Worm (Caenorhabditis elegans) whole organism, midembryonic: Measurements from ENCODE around the gene Y73B6BL.44.
A peak's percentile ranks its signal among the peaks of the same experiment; 100 is the strongest.

Experiments
- T22C8.4 ChIP-seq: fragments of 200-800 bp; sonication (Bioruptor generic); IDR thresholded peaks from 2 replicates; pipeline ENCODE4 v1.3.6; 2022; ENCODE audit warnings: missing genetic modification characterization, missing compliant biosample characterization
- cog-1 ChIP-seq: sonication (generic microtip); optimal IDR thresholded peaks from 2 replicates; lab custom pipeline; 2016; ENCODE audit warnings: missing genetic modification characterization, missing compliant biosample characterization
- flt-1 ChIP-seq: fragments of 200-800 bp; sonication (Bioruptor generic); IDR thresholded peaks from 2 replicates; pipeline ENCODE4 v1.3.6; 2022; ENCODE audit warnings: missing genetic modification characterization, missing compliant biosample characterization
- klf-2 ChIP-seq: fragments of 200-800 bp; sonication (Bioruptor generic); conservative IDR thresholded peaks from 2 replicates; pipeline ENCODE4 v1.3.6; 2022; ENCODE audit warnings: missing genetic modification reagents, missing genetic modification characterization, missing compliant biosample characterization
- med-1 ChIP-seq: sonication (generic microtip); optimal IDR thresholded peaks from 2 replicates; lab custom pipeline; 2017; ENCODE audit warnings: missing genetic modification characterization, mild to moderate bottlenecking, missing compliant biosample characterization, antibody characterized with exemption, missing genetic modification reagents; ENCODE audit not compliant: insufficient read depth
- ref-1 ChIP-seq: fragments of 200-800 bp; sonication (Bioruptor generic); conservative IDR thresholded peaks from 2 replicates; pipeline ENCODE4 v1.3.6; 2022; ENCODE audit warnings: missing genetic modification reagents, missing genetic modification characterization, missing compliant biosample characterization
- tab-1 ChIP-seq: fragments of 200-800 bp; sonication (Bioruptor generic); IDR thresholded peaks from 2 replicates; pipeline ENCODE4 v1.3.6; 2022; ENCODE audit warnings: missing genetic modification characterization, missing compliant biosample characterization
- ztf-23 ChIP-seq: fragments of 200-800 bp; sonication (Bioruptor generic); IDR thresholded peaks from 2 replicates; pipeline ENCODE4 v1.3.6; 2022; ENCODE audit warnings: missing genetic modification reagents, missing genetic modification characterization, missing compliant biosample characterization
- ztf-29 ChIP-seq: fragments of 200-800 bp; sonication (Bioruptor generic); IDR thresholded peaks from 2 replicates; pipeline ENCODE4 v1.3.6; 2022; ENCODE audit warnings: missing genetic modification reagents, missing genetic modification characterization, missing compliant biosample characterization

Y73B6BL.44 gene

ce11 chrIV:6491915-6492314, 1.5 kb upstream of the Y73B6BL.44 start:
- no peak for TF ChIP-seq klf-2 (GFP tag; lab: Robert Waterston, UW)
- TF ChIP-seq cog-1 (tag; lab: Kevin White, UChicago) = no peak
- TF ChIP-seq ref-1 (GFP tag; lab: Robert Waterston, UW) = no peak
- TF ChIP-seq ztf-29 (GFP tag; lab: Robert Waterston, UW) = no peak
- no peak for TF ChIP-seq flt-1
- TF ChIP-seq med-1 (GFP tag; lab: Kevin White, UChicago) = no peak
- no peak for TF ChIP-seq T22C8.4 (GFP tag; lab: Robert Waterston, UW)

DNA sequence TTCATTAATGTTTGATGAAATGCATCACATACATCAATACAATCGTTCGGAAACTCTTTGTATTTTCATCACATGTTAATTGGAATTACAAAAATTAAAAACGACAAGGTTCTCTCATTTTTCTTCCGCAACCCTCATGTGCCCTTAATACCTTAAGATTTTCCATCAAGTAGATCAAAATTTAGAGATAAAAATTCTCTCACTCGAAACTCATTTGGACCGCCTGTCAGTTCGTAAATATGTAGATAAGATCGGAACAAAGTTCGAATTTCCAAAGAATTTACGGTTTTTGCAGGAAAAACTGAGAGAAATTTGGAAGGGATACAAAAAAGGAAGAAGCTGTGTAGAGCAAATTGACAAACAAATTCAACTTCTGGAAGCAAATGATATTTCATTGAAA, 2.7 kb downstream of the Y73B6BL.44 start:
- TF ChIP-seq T22C8.4 (GFP tag; lab: Robert Waterston, UW) = no peak
- TF ChIP-seq tab-1 (GFP tag; lab: Robert Waterston, UW) = no peak
- TF ChIP-seq klf-2 (GFP tag; lab: Robert Waterston, UW) = no peak
- TF ChIP-seq med-1 (GFP tag; lab: Kevin White, UChicago) = no peak
- no peak for TF ChIP-seq ref-1 (GFP tag; lab: Robert Waterston, UW)

DNA sequence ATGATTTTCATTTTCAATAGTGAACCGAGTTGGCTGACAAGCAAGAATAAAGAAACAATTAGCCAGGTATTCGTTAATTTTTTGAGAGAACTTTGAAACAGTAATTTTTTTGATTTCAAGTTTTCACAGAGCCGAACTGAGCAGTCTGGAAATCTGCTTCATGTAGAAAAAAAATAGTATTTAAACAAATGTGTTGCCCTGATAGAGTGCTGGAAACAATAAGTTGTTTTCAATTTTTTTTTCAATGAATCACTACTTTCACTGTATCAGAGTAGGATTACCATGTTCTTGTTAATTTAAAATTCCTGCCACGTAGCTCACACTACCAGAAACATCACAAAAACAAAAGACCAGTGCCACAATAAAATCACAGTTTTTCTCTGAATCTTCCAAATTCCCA, 7.0 kb downstream of the Y73B6BL.44 start:
- TF ChIP-seq tab-1 (GFP tag; lab: Robert Waterston, UW) (no peak), ztf-29 (GFP tag; lab: Robert Waterston, UW) (no peak), med-1 (GFP tag; lab: Kevin White, UChicago) (no peak), klf-2 (GFP tag; lab: Robert Waterston, UW) (no peak), flt-1 (no peak), ztf-23 (no peak)

ce11 chrIV:6500843-6501242, 7.4 kb downstream of the Y73B6BL.44 start:
- TF ChIP-seq cog-1 (tag; lab: Kevin White, UChicago) (peak; percentile 9), T22C8.4 (GFP tag; lab: Robert Waterston, UW) (no peak), tab-1 (GFP tag; lab: Robert Waterston, UW) (no peak)

DNA sequence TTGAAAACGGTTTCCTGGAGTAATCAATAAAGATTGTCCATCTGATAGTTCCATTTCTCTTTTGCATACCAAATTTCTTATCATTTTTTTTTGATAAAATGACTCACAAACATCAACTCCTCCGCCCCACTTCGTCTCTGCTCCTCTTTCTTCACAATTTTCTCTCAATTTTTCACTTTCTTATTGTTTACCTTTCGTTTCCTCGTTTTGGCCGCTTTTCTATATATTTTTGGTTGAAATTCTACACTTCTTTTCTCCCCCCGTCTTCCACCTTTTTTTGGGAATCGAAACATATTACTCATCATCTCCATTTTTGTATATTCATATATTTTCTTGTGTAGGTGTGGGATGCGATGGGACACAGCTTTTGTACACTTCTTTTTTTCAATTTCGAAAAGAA, 9.3 kb downstream of the Y73B6BL.44 start:
- TF ChIP-seq ztf-23 (no peak), T22C8.4 (GFP tag; lab: Robert Waterston, UW) (no peak), ztf-29 (GFP tag; lab: Robert Waterston, UW) (no peak), med-1 (GFP tag; lab: Kevin White, UChicago) (no peak), ref-1 (GFP tag; lab: Robert Waterston, UW) (no peak), klf-2 (GFP tag; lab: Robert Waterston, UW) (no peak), cog-1 (tag; lab: Kevin White, UChicago) (no peak)

DNA sequence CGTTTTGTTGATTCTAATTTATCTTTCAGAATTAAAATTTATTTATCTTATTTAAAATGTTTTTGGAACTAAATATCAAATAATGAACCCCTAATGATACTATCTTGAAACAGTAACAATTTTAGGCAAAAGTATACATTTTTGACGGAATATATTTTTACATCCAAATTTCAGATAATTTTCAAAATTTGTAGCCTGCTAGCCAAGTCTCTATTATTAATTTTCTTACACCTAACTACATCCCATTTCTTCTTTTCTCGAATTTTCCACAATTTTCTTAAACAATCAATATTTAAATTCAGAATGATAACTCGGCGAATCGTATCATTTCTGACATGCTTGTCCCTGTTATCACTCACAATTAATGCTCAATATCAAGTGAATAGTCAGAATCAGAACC, 13.0 kb downstream of the Y73B6BL.44 start, which contains the start of gene pqn-89:
Gene pqn-89 (plus strand): TSS at position 301 of the 400 bp plus-strand sequence.
- TF ChIP-seq ztf-23 = no peak
- no peak for TF ChIP-seq klf-2 (GFP tag; lab: Robert Waterston, UW)
- no peak for TF ChIP-seq ref-1 (GFP tag; lab: Robert Waterston, UW)
- TF ChIP-seq flt-1 = no peak
- TF ChIP-seq T22C8.4 (GFP tag; lab: Robert Waterston, UW) = no peak
- TF ChIP-seq tab-1 (GFP tag; lab: Robert Waterston, UW) = no peak
- TF ChIP-seq cog-1 (tag; lab: Kevin White, UChicago) = no peak
- TF ChIP-seq ztf-29 (GFP tag; lab: Robert Waterston, UW) = no peak
- TF ChIP-seq med-1 (GFP tag; lab: Kevin White, UChicago) = no peak

DNA sequence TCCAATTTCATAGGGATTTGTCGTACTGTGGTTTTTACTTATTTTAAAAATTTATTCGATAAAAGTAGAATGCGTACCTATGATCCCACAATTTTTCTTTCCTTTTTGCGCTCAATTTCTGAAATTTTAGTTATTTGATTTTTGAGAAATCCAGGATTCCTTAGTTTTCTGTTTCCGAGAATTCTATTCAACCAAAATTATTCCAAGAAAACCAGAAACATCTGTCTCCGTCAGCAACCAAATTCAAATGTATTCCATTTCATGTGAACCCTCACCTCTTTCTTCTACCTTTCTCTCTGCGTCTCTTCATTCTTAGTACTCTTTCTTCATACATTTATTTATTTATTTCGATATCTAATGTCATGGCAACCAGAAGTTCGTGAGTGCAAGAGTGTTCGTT, 18.4 kb downstream of the Y73B6BL.44 start:
- TF ChIP-seq ztf-23 = no peak
- TF ChIP-seq cog-1 (tag; lab: Kevin White, UChicago) = no peak
- no peak for TF ChIP-seq tab-1 (GFP tag; lab: Robert Waterston, UW)
- TF ChIP-seq med-1 (GFP tag; lab: Kevin White, UChicago) = no peak
- TF ChIP-seq ztf-29 (GFP tag; lab: Robert Waterston, UW) = no peak
- no peak for TF ChIP-seq klf-2 (GFP tag; lab: Robert Waterston, UW)
- TF ChIP-seq ref-1 (GFP tag; lab: Robert Waterston, UW) = no peak
- no peak for TF ChIP-seq T22C8.4 (GFP tag; lab: Robert Waterston, UW)
- no peak for TF ChIP-seq flt-1

ce11 chrIV:6514700-6515099, 21.3 kb downstream of the Y73B6BL.44 start:
- no peak for TF ChIP-seq cog-1 (tag; lab: Kevin White, UChicago)
- TF ChIP-seq ztf-29 (GFP tag; lab: Robert Waterston, UW) = no peak
- no peak for TF ChIP-seq T22C8.4 (GFP tag; lab: Robert Waterston, UW)
- no peak for TF ChIP-seq flt-1
- no peak for TF ChIP-seq klf-2 (GFP tag; lab: Robert Waterston, UW)
- no peak for TF ChIP-seq med-1 (GFP tag; lab: Kevin White, UChicago)
- no peak for TF ChIP-seq ztf-23
- TF ChIP-seq tab-1 (GFP tag; lab: Robert Waterston, UW) = no peak
- TF ChIP-seq ref-1 (GFP tag; lab: Robert Waterston, UW) = no peak

DNA sequence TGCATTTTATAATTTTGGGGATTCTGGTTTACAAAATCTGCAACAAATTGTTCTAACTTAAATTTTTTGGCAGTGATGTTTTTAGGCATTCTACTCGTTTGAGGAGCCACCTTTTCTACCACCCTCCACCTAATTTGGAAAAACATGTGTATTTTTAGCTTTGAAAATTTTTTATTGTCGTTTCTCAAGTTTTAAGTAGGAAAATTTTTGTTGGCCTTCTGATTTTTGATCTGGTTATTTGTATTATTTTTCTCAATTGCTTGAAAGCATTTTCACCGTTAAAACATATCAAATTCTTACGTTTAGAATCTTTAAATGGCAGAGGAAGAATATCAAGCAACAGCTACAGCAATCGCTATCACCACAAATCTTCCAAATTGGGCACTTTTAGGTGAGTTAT, 24.5 kb downstream of the Y73B6BL.44 start, which contains the start of gene C01G5.7:
Gene C01G5.7 (plus strand): TSS at position 301 of the 400 bp plus-strand sequence.
- no peak for TF ChIP-seq ref-1 (GFP tag; lab: Robert Waterston, UW)
- no peak for TF ChIP-seq tab-1 (GFP tag; lab: Robert Waterston, UW)
- TF ChIP-seq med-1 (GFP tag; lab: Kevin White, UChicago) = no peak

DNA sequence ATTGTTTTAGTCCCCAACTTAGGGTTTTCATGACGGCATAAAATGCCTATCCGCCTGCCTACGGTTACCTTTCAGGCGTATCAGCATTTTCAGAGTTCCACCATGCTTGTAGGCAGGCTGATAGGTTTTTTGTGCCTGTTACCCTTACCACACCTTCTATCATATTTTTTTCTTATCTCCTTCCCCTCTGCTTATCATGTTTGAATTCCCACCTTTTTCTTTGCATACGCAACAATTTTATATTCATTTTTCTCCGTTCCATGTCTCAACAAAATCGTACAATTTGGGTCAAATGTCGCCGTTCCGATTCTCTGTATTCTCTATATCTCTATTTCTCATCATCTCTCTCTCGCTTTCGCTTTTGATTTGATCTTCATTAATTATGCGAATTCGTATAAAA, 26.2 kb downstream of the Y73B6BL.44 start, which contains the start of gene C01G5.9:
Gene C01G5.9 (plus strand): TSS at position 301 of the 400 bp plus-strand sequence.
- TF ChIP-seq flt-1 = no peak
- TF ChIP-seq ztf-23 = no peak
- TF ChIP-seq med-1 (GFP tag; lab: Kevin White, UChicago) = no peak
- TF ChIP-seq tab-1 (GFP tag; lab: Robert Waterston, UW) = no peak
- TF ChIP-seq ref-1 (GFP tag; lab: Robert Waterston, UW) = no peak
- no peak for TF ChIP-seq klf-2 (GFP tag; lab: Robert Waterston, UW)
- no peak for TF ChIP-seq cog-1 (tag; lab: Kevin White, UChicago)
- TF ChIP-seq ztf-29 (GFP tag; lab: Robert Waterston, UW) = no peak
- no peak for TF ChIP-seq T22C8.4 (GFP tag; lab: Robert Waterston, UW)
